Fruit fly (Drosophila melanogaster) whole organism, prepupa: ENCODE data around the gene Bfc.

ENCODE experiments used
- Blimp-1 ChIP-seq: fragments of 200-800 bp; sonication (Bioruptor generic); optimal IDR thresholded peaks from 3 replicates; lab custom pipeline; 2017; ENCODE audit warnings: missing biosample characterization, missing genetic modification characterization, mild to moderate bottlenecking, moderate library complexity, missing genetic modification reagents
- CG10631 ChIP-seq: fragments of 200-800 bp; sonication (Bioruptor generic); optimal IDR thresholded peaks from 2 replicates; lab custom pipeline; 2016; ENCODE audit warnings: missing biosample characterization, missing genetic modification characterization
- CG10669 ChIP-seq: fragments of 200-800 bp; sonication (Bioruptor generic); optimal IDR thresholded peaks from 3 replicates; lab custom pipeline; 2018; ENCODE audit warnings: missing biosample characterization, mild to moderate bottlenecking, missing genetic modification characterization, moderate library complexity
- CG15336 ChIP-seq: fragments of 200-800 bp; sonication (Bioruptor generic); IDR thresholded peaks from 2 replicates; pipeline ENCODE4 v1.3.6; 2022; ENCODE audit warnings: missing biosample characterization, missing genetic modification characterization
- CG1621 ChIP-seq: fragments of 200-800 bp; sonication (Bioruptor generic); optimal IDR thresholded peaks from 3 replicates; lab custom pipeline; 2018; ENCODE audit warnings: missing biosample characterization, mild to moderate bottlenecking, missing genetic modification characterization
- CG16779 ChIP-seq: fragments of 200-800 bp; sonication (Bioruptor generic); optimal IDR thresholded peaks from 3 replicates; lab custom pipeline; 2017; ENCODE audit warnings: missing biosample characterization, mild to moderate bottlenecking, missing genetic modification characterization
- CG31627 ChIP-seq: fragments of 200-800 bp; sonication (Bioruptor generic); optimal IDR thresholded peaks from 3 replicates; lab custom pipeline; 2016; ENCODE audit warnings: missing biosample characterization, missing genetic modification characterization
- CG32006 ChIP-seq: fragments of 200-800 bp; sonication (Bioruptor generic); optimal IDR thresholded peaks from 3 replicates; lab custom pipeline; 2017; ENCODE audit warnings: missing biosample characterization, mild to moderate bottlenecking, missing genetic modification characterization
- CG34406 ChIP-seq: fragments of 200-800 bp; sonication (Bioruptor generic); optimal IDR thresholded peaks from 3 replicates; lab custom pipeline; 2016; ENCODE audit warnings: missing biosample characterization, missing genetic modification characterization
- CG6163 ChIP-seq: fragments of 200-800 bp; sonication (Bioruptor generic); IDR thresholded peaks from 3 replicates; pipeline ENCODE4 v1.3.6; 2022; ENCODE audit warnings: missing biosample characterization, missing genetic modification characterization
- CG6276 ChIP-seq: fragments of 200-800 bp; sonication (Bioruptor generic); optimal IDR thresholded peaks from 2 replicates; lab custom pipeline; 2017; ENCODE audit warnings: missing biosample characterization, mild to moderate bottlenecking, missing genetic modification characterization
- CG7368 ChIP-seq: fragments of 200-800 bp; sonication (Bioruptor generic); optimal IDR thresholded peaks from 3 replicates; lab custom pipeline; 2016; ENCODE audit warnings: missing biosample characterization, missing genetic modification characterization
- CG8119 ChIP-seq: fragments of 200-800 bp; sonication (Bioruptor generic); IDR thresholded peaks from 3 replicates; pipeline ENCODE4 v1.3.6; 2022; ENCODE audit warnings: missing biosample characterization, missing genetic modification characterization
- CG8319 ChIP-seq: fragments of 200-800 bp; sonication (Bioruptor generic); optimal IDR thresholded peaks from 3 replicates; lab custom pipeline; 2016; ENCODE audit warnings: missing biosample characterization, missing genetic modification characterization
- CG8632 ChIP-seq: fragments of 200-800 bp; sonication (Bioruptor generic); optimal IDR thresholded peaks from 3 replicates; lab custom pipeline; 2016; ENCODE audit warnings: missing biosample characterization, missing genetic modification characterization
- CG9139 ChIP-seq: fragments of 200-800 bp; sonication (Bioruptor generic); optimal IDR thresholded peaks from 3 replicates; lab custom pipeline; 2017; ENCODE audit warnings: missing biosample characterization, mild to moderate bottlenecking, missing genetic modification characterization
- Eip78C ChIP-seq: fragments of 200-800 bp; sonication (Bioruptor generic); peaks from one replicate; lab custom pipeline; 2016; ENCODE audit warnings: missing biosample characterization, missing genetic modification characterization
- Ets21C ChIP-seq: fragments of 200-800 bp; sonication (Bioruptor generic); optimal IDR thresholded peaks from 3 replicates; lab custom pipeline; 2016; ENCODE audit warnings: missing biosample characterization, missing genetic modification characterization
- Gug ChIP-seq: fragments of 200-800 bp; sonication (Bioruptor generic); IDR thresholded peaks from 2 replicates; pipeline ENCODE4 v1.3.6; 2022; ENCODE audit warnings: missing biosample characterization, missing genetic modification characterization
- Hr39 ChIP-seq: fragments of 200-800 bp; sonication (Bioruptor generic); optimal IDR thresholded peaks from 2 replicates; lab custom pipeline; 2016; ENCODE audit warnings: missing biosample characterization, missing genetic modification characterization
- Hr4 ChIP-seq: fragments of 200-800 bp; sonication (Bioruptor generic); optimal IDR thresholded peaks from 3 replicates; lab custom pipeline; 2016; ENCODE audit warnings: missing biosample characterization, missing genetic modification characterization
- Lpt ChIP-seq: fragments of 200-800 bp; sonication (Bioruptor generic); optimal IDR thresholded peaks from 3 replicates; lab custom pipeline; 2016; ENCODE audit warnings: missing biosample characterization, missing genetic modification characterization
- Met ChIP-seq: fragments of 200-800 bp; sonication (Bioruptor generic); optimal IDR thresholded peaks from 3 replicates; lab custom pipeline; 2016; ENCODE audit warnings: missing biosample characterization, missing genetic modification characterization
- OdsH ChIP-seq: fragments of 200-800 bp; sonication (Bioruptor generic); optimal IDR thresholded peaks from 3 replicates; lab custom pipeline; 2016; ENCODE audit warnings: missing biosample characterization, missing genetic modification characterization
- Smox ChIP-seq: fragments of 200-800 bp; sonication (Bioruptor generic); optimal IDR thresholded peaks from 3 replicates; lab custom pipeline; 2016; ENCODE audit warnings: missing biosample characterization, missing genetic modification characterization
- Sox102F ChIP-seq: fragments of 200-800 bp; sonication (Bioruptor generic); optimal IDR thresholded peaks from 2 replicates; lab custom pipeline; 2016; ENCODE audit warnings: missing biosample characterization, mild to moderate bottlenecking, missing genetic modification characterization
- Sox14 ChIP-seq: fragments of 200-800 bp; sonication (Bioruptor generic); optimal IDR thresholded peaks from 3 replicates; lab custom pipeline; 2016; ENCODE audit warnings: missing biosample characterization, missing genetic modification characterization
- Sox15 ChIP-seq: fragments of 200-800 bp; sonication (Bioruptor generic); optimal IDR thresholded peaks from 3 replicates; lab custom pipeline; 2016; ENCODE audit warnings: missing biosample characterization, missing genetic modification characterization
- achi ChIP-seq: fragments of 200-800 bp; sonication (Bioruptor generic); optimal IDR thresholded peaks from 3 replicates; lab custom pipeline; 2016; ENCODE audit warnings: missing biosample characterization, missing genetic modification characterization
- acj6 ChIP-seq: fragments of 200-800 bp; sonication (Bioruptor generic); optimal IDR thresholded peaks from 3 replicates; lab custom pipeline; 2016; ENCODE audit warnings: missing biosample characterization, missing genetic modification characterization
- cyc ChIP-seq: fragments of 200-800 bp; sonication (Bioruptor generic); optimal IDR thresholded peaks from 3 replicates; lab custom pipeline; 2016; ENCODE audit warnings: missing biosample characterization, missing genetic modification characterization
- dac ChIP-seq: fragments of 200-800 bp; sonication (Bioruptor generic); optimal IDR thresholded peaks from 2 replicates; lab custom pipeline; 2017; ENCODE audit warnings: missing biosample characterization, mild to moderate bottlenecking, missing genetic modification characterization
- dsx ChIP-seq: fragments of 200-800 bp; optimal IDR thresholded peaks from 3 replicates; lab custom pipeline; 2019; ENCODE audit warnings: missing biosample characterization, mild to moderate bottlenecking, missing genetic modification characterization, moderate library complexity; ENCODE audit not compliant: poor library complexity, severe bottlenecking
- eg ChIP-seq: fragments of 200-800 bp; sonication (Bioruptor generic); IDR thresholded peaks from 3 replicates; pipeline ENCODE4 v1.3.6; 2022; ENCODE audit warnings: missing biosample characterization, missing genetic modification characterization
- esn ChIP-seq: fragments of 200-800 bp; sonication (Bioruptor generic); optimal IDR thresholded peaks from 2 replicates; lab custom pipeline; 2016; ENCODE audit warnings: missing biosample characterization, mild to moderate bottlenecking, missing genetic modification characterization, moderate library complexity
- fd59A ChIP-seq: fragments of 200-800 bp; sonication (Bioruptor generic); optimal IDR thresholded peaks from 2 replicates; lab custom pipeline; 2017; ENCODE audit warnings: missing biosample characterization, mild to moderate bottlenecking, missing genetic modification characterization, missing genetic modification reagents
- fkh ChIP-seq: fragments of 200-800 bp; sonication (Bioruptor generic); optimal IDR thresholded peaks from 3 replicates; lab custom pipeline; 2017; ENCODE audit warnings: missing biosample characterization, mild to moderate bottlenecking, missing genetic modification characterization, moderate library complexity
- lz ChIP-seq: fragments of 200-800 bp; sonication (Bioruptor generic); optimal IDR thresholded peaks from 3 replicates; lab custom pipeline; 2016; ENCODE audit warnings: missing biosample characterization, missing genetic modification characterization
- net ChIP-seq: fragments of 200-800 bp; sonication (Bioruptor generic); optimal IDR thresholded peaks from 3 replicates; lab custom pipeline; 2016; ENCODE audit warnings: missing biosample characterization, missing genetic modification characterization
- pdm3 ChIP-seq: fragments of 200-800 bp; sonication (Bioruptor generic); optimal IDR thresholded peaks from 3 replicates; lab custom pipeline; 2016; ENCODE audit warnings: missing biosample characterization, missing genetic modification characterization
- salr ChIP-seq, 2 experiments: fragments of 200-800 bp; sonication (Bioruptor generic); optimal IDR thresholded peaks; 3 replicates each; lab custom pipeline; 2016 to 2018; ENCODE audit warnings: missing biosample characterization in 2 of 2, missing genetic modification characterization in 2 of 2, mild to moderate bottlenecking in 1 of 2
- spab ChIP-seq: fragments of 200-800 bp; sonication (Bioruptor generic); optimal IDR thresholded peaks from 2 replicates; lab custom pipeline; 2017; ENCODE audit warnings: missing biosample characterization, mild to moderate bottlenecking, missing genetic modification characterization, missing genetic modification reagents
- ss ChIP-seq, 2 experiments: fragments of 200-800 bp; sonication (Bioruptor generic); optimal IDR thresholded peaks; 2 replicates in 1 of 2; 3 replicates in 1 of 2; lab custom pipeline; 2017 to 2018; ENCODE audit warnings: mild to moderate bottlenecking in 2 of 2, missing biosample characterization in 2 of 2, missing genetic modification characterization in 2 of 2, moderate library complexity in 1 of 2
- svp ChIP-seq: fragments of 200-800 bp; sonication (Bioruptor generic); peaks from one replicate; lab custom pipeline; 2016; ENCODE audit warnings: missing biosample characterization, missing genetic modification characterization
- topi ChIP-seq: fragments of 200-800 bp; sonication (Bioruptor generic); optimal IDR thresholded peaks from 3 replicates; lab custom pipeline; 2016; ENCODE audit warnings: missing biosample characterization, missing genetic modification characterization

Bfc gene

DNA sequence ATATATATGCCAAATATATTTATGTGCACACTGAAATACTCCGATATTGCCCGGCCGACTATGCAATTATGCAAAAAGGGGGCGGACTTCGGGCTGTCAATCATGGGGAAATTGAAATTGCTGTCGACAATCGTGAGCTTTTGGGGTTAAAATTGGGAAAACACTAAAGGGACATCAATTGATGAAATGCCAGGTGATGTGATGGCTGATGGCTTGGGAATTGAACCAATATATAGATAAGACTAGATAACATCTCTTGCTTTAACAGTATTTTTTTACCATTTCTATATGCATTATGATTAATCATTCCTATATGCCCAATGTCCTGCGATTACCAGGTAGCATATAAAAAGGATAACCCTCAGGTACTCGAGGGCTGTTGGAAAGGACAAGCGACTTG, 27.4 kb downstream of the Bfc start:
- no peak for TF ChIP-seq fkh (GFP tag; lab: Kevin White, UChicago)
- TF ChIP-seq svp (GFP tag; lab: Kevin White, UChicago) = peak; percentile 68
- TF ChIP-seq CG6276 (GFP tag; lab: Kevin White, UChicago) = no peak
- peak; percentile 57 for TF ChIP-seq Eip78C (GFP tag; lab: Kevin White, UChicago)

DNA sequence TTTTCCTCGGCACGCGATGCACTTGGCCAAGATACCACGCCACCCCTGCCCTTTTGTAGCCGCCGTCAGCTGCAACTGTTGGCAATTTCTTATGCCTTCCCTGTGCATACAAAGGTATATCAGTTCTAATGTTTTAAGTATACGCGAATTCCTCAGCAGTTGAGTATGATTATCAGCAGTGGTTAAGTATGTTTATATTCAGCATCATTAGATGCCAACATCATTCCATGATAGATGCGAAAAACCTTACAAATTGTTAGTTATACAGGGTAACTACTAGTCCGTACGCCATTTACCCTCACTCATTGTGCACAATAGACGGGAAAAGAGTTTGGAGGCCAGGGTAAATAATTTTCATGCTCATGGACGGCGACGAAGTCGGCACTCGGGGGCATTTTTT, 29.2 kb downstream of the Bfc start:
- TF ChIP-seq CG8632 (GFP tag; lab: Kevin White, UChicago) = peak; percentile 6
- TF ChIP-seq achi (GFP tag; lab: Kevin White, UChicago) = no peak
- peak; percentile 47 for TF ChIP-seq OdsH (GFP tag; lab: Kevin White, UChicago)
- TF ChIP-seq fd59A (GFP tag; lab: Kevin White, UChicago) = peak; percentile 27
- peak; percentile 1 for TF ChIP-seq Met
- TF ChIP-seq ss (GFP tag; optimal IDR thresholded peaks at IDR 0.05; lab: Kevin White, UChicago) = peak; percentile 3 to 15
- TF ChIP-seq Blimp-1 (GFP tag; lab: Kevin White, UChicago) = no peak
- TF ChIP-seq Lpt (GFP tag; lab: Kevin White, UChicago) = peak; percentile 16
- TF ChIP-seq esn (GFP tag; lab: Kevin White, UChicago) = no peak
- no peak for TF ChIP-seq Ets21C (GFP tag; lab: Kevin White, UChicago)
- no peak for TF ChIP-seq topi (GFP tag; lab: Kevin White, UChicago)
- peak; percentile 62 for TF ChIP-seq CG32006 (GFP tag; lab: Kevin White, UChicago)
- no peak for TF ChIP-seq CG16779 (tag; lab: Kevin White, UChicago)
- peak; percentile 15 to 22 for TF ChIP-seq salr (GFP tag; optimal IDR thresholded peaks at IDR 0.05; lab: Kevin White, UChicago)
- TF ChIP-seq pdm3 (GFP tag; lab: Kevin White, UChicago) = peak; percentile 62
- TF ChIP-seq Sox102F = peak; percentile 7
- TF ChIP-seq eg (GFP tag; lab: Robert Waterston, UW) = peak; percentile 55; the same call in 2 of the 3 replicates
- peak; percentile 58; the same call in 2 of the 3 replicates for TF ChIP-seq CG6163 (GFP tag; lab: Robert Waterston, UW)
- TF ChIP-seq lz (GFP tag; lab: Kevin White, UChicago) = no peak
- TF ChIP-seq CG9139 (GFP tag; lab: Kevin White, UChicago) = no peak
- peak; percentile 61 for TF ChIP-seq CG8119 (GFP tag; lab: Robert Waterston, UW)
- no peak for TF ChIP-seq CG10669
- no peak for TF ChIP-seq Gug (GFP tag; lab: Robert Waterston, UW)
- peak; percentile 56 for TF ChIP-seq acj6 (GFP tag; lab: Kevin White, UChicago)
- no peak for TF ChIP-seq Sox15 (GFP tag; lab: Kevin White, UChicago)
- no peak for TF ChIP-seq CG8319
- TF ChIP-seq CG6276 (GFP tag; lab: Kevin White, UChicago) = no peak
- TF ChIP-seq Smox = peak; percentile 4
- TF ChIP-seq spab (GFP tag; lab: Kevin White, UChicago) = no peak
- TF ChIP-seq cyc = no peak
- TF ChIP-seq Eip78C (GFP tag; lab: Kevin White, UChicago) = no peak
- TF ChIP-seq dac = no peak
- TF ChIP-seq Hr4 (GFP tag; lab: Kevin White, UChicago) = peak; percentile 52
- TF ChIP-seq Sox14 (GFP tag; lab: Kevin White, UChicago) = peak; percentile 45
- TF ChIP-seq CG15336 (GFP tag; lab: Robert Waterston, UW) = peak; percentile 62
- peak; percentile 8 for TF ChIP-seq CG1621 (tag; lab: Kevin White, UChicago)
- peak; percentile 4 for TF ChIP-seq CG31627 (GFP tag; lab: Kevin White, UChicago)
- TF ChIP-seq CG34406 = peak; percentile 17
- TF ChIP-seq CG10631 (GFP tag; lab: Kevin White, UChicago) = peak; percentile 21
- peak; percentile 21 for TF ChIP-seq net
- TF ChIP-seq dsx = no peak
- TF ChIP-seq CG7368 (GFP tag; lab: Kevin White, UChicago) = no peak
- peak; percentile 27 for TF ChIP-seq Hr39 (GFP tag; lab: Kevin White, UChicago)
